Worm (Caenorhabditis elegans) whole organism, young adult: ENCODE measurements around the gene fmo-3.

Source experiments
- B0261.1 ChIP-seq: sonication (generic microtip); optimal IDR thresholded peaks from 2 replicates; lab custom pipeline; 2016; ENCODE audit warnings: mild to moderate bottlenecking, missing genetic modification characterization, moderate library complexity, missing compliant biosample characterization
- B0336.3 ChIP-seq: fragments of 200-800 bp; sonication (Bioruptor generic); IDR thresholded peaks from 2 replicates; pipeline ENCODE4 v1.3.6; 2022; ENCODE audit warnings: missing genetic modification characterization, missing compliant biosample characterization
- C06A6.2 ChIP-seq: fragments of 200-800 bp; sonication (Bioruptor generic); conservative IDR thresholded peaks from 2 replicates; pipeline ENCODE4 v1.3.6; 2022; ENCODE audit warnings: missing genetic modification characterization, missing compliant biosample characterization
- C17E4.6 ChIP-seq: fragments of 200-800 bp; sonication (Bioruptor generic); IDR thresholded peaks from 2 replicates; pipeline ENCODE4 v1.3.6; 2022; ENCODE audit warnings: missing genetic modification reagents, missing genetic modification characterization, missing compliant biosample characterization
- D2030.7 ChIP-seq: fragments of 200-800 bp; sonication (Bioruptor generic); IDR thresholded peaks from 2 replicates; pipeline ENCODE4 v1.3.6; 2022; ENCODE audit warnings: missing genetic modification reagents, missing genetic modification characterization, missing compliant biosample characterization
- F33H1.4 ChIP-seq: fragments of 200-800 bp; sonication (Bioruptor generic); IDR thresholded peaks from 2 replicates; pipeline ENCODE4 v1.3.6; 2022; ENCODE audit warnings: missing genetic modification reagents, missing genetic modification characterization, missing compliant biosample characterization
- F57C9.4 ChIP-seq: sonication (generic microtip); optimal IDR thresholded peaks from 2 replicates; lab custom pipeline; 2017; ENCODE audit warnings: mild to moderate bottlenecking, missing genetic modification characterization, missing compliant biosample characterization
- K11D2.4 ChIP-seq: fragments of 200-800 bp; sonication (Bioruptor generic); IDR thresholded peaks from 2 replicates; pipeline ENCODE4 v1.3.6; 2022; ENCODE audit warnings: missing genetic modification reagents, missing genetic modification characterization, missing compliant biosample characterization
- T07F8.4 ChIP-seq: sonication (generic microtip); optimal IDR thresholded peaks from 2 replicates; lab custom pipeline; 2016; ENCODE audit warnings: mild to moderate bottlenecking, missing genetic modification characterization, moderate library complexity, missing compliant biosample characterization
- Y53F4B.3 ChIP-seq: fragments of 200-800 bp; sonication (Bioruptor generic); IDR thresholded peaks from 2 replicates; pipeline ENCODE4 v1.3.6; 2022; ENCODE audit warnings: missing genetic modification reagents, missing genetic modification characterization, missing compliant biosample characterization
- Y53G8AR.9 ChIP-seq: fragments of 200-800 bp; sonication (Bioruptor generic); conservative IDR thresholded peaks from 2 replicates; pipeline ENCODE4 v1.3.6; 2022; ENCODE audit warnings: missing genetic modification reagents, missing genetic modification characterization, missing compliant biosample characterization
- Y67H2A.10 ChIP-seq: fragments of 200-800 bp; sonication (Bioruptor generic); conservative IDR thresholded peaks from 2 replicates; pipeline ENCODE4 v1.3.6; 2022; ENCODE audit warnings: missing genetic modification reagents, missing genetic modification characterization, missing compliant biosample characterization
- ZK185.1 ChIP-seq: sonication (generic microtip); optimal IDR thresholded peaks from 2 replicates; lab custom pipeline; 2016; ENCODE audit warnings: mild to moderate bottlenecking, missing genetic modification characterization, missing compliant biosample characterization; ENCODE audit not compliant: poor library complexity, severe bottlenecking
- atf-7 ChIP-seq: sonication (generic microtip); optimal IDR thresholded peaks from 2 replicates; lab custom pipeline; 2017; ENCODE audit warnings: mild to moderate bottlenecking, missing genetic modification characterization, missing compliant biosample characterization
- athp-1 ChIP-seq: sonication (generic microtip); optimal IDR thresholded peaks from 2 replicates; lab custom pipeline; 2017; ENCODE audit warnings: mild to moderate bottlenecking, missing genetic modification characterization, missing compliant biosample characterization
- attf-3 ChIP-seq: fragments of 200-800 bp; sonication (Bioruptor generic); conservative IDR thresholded peaks from 2 replicates; pipeline ENCODE4 v1.3.6; 2022; ENCODE audit warnings: missing genetic modification reagents, missing genetic modification characterization, missing compliant biosample characterization
- attf-5 ChIP-seq: fragments of 200-800 bp; sonication (Bioruptor generic); optimal IDR thresholded peaks from 2 replicates; lab custom pipeline; 2018; ENCODE audit warnings: mild to moderate bottlenecking, missing genetic modification characterization, missing compliant biosample characterization
- attf-6 ChIP-seq: fragments of 200-800 bp; sonication (Bioruptor generic); IDR thresholded peaks from 2 replicates; pipeline ENCODE4 v1.3.6; 2022; ENCODE audit warnings: missing genetic modification reagents, missing genetic modification characterization, missing compliant biosample characterization
- ccch-3 ChIP-seq: fragments of 200-800 bp; sonication (Bioruptor generic); optimal IDR thresholded peaks from 2 replicates; lab custom pipeline; 2018; ENCODE audit warnings: mild to moderate bottlenecking, missing genetic modification characterization, missing compliant biosample characterization
- ceh-91 ChIP-seq: fragments of 200-800 bp; sonication (Bioruptor generic); IDR thresholded peaks from 2 replicates; pipeline ENCODE4 v1.3.6; 2022; ENCODE audit warnings: missing genetic modification reagents, missing genetic modification characterization, missing compliant biosample characterization
- chd-7 ChIP-seq: sonication (generic microtip); optimal IDR thresholded peaks from 2 replicates; lab custom pipeline; 2016; ENCODE audit warnings: mild to moderate bottlenecking, missing genetic modification characterization, moderate library complexity, missing compliant biosample characterization
- hlh-12 ChIP-seq: sonication (generic microtip); optimal IDR thresholded peaks from 2 replicates; lab custom pipeline; 2016; ENCODE audit warnings: missing genetic modification characterization, missing compliant biosample characterization
- hmg-20 ChIP-seq: fragments of 200-800 bp; sonication (Bioruptor generic); IDR thresholded peaks from 2 replicates; pipeline ENCODE4 v1.3.6; 2022; ENCODE audit warnings: missing genetic modification reagents, missing genetic modification characterization, missing compliant biosample characterization
- hsf-1 ChIP-seq: fragments of 200-800 bp; sonication (Bioruptor generic); IDR thresholded peaks from 2 replicates; pipeline ENCODE4 v1.3.6; 2022; ENCODE audit warnings: missing genetic modification reagents, missing genetic modification characterization, missing compliant biosample characterization
- lin-26 ChIP-seq: fragments of 200-800 bp; sonication (Bioruptor generic); IDR thresholded peaks from 2 replicates; pipeline ENCODE4 v1.3.6; 2022; ENCODE audit warnings: missing genetic modification reagents, missing genetic modification characterization, missing compliant biosample characterization
- lin-40 ChIP-seq: sonication (generic microtip); optimal IDR thresholded peaks from 2 replicates; lab custom pipeline; 2016; ENCODE audit warnings: missing genetic modification characterization, mild to moderate bottlenecking, missing compliant biosample characterization, missing genotype, missing genetic modification reagents
- lin-54 ChIP-seq: fragments of 200-800 bp; sonication (Bioruptor generic); optimal IDR thresholded peaks from 2 replicates; lab custom pipeline; 2018; ENCODE audit warnings: mild to moderate bottlenecking, missing genetic modification characterization, missing compliant biosample characterization
- lir-1 ChIP-seq: fragments of 200-800 bp; sonication (Bioruptor generic); conservative IDR thresholded peaks from 2 replicates; pipeline ENCODE4 v1.3.6; 2022; ENCODE audit warnings: missing genetic modification reagents, missing genetic modification characterization, missing compliant biosample characterization
- lsl-1 ChIP-seq: fragments of 200-800 bp; sonication (Bioruptor generic); optimal IDR thresholded peaks from 2 replicates; lab custom pipeline; 2018; ENCODE audit warnings: mild to moderate bottlenecking, missing genetic modification characterization, moderate library complexity, missing compliant biosample characterization
- madf-6 ChIP-seq: fragments of 200-800 bp; sonication (Bioruptor generic); IDR thresholded peaks from 2 replicates; pipeline ENCODE4 v1.3.6; 2022; ENCODE audit warnings: missing genetic modification reagents, missing genetic modification characterization, missing compliant biosample characterization
- madf-8 ChIP-seq: fragments of 200-800 bp; sonication (Bioruptor generic); conservative IDR thresholded peaks from 2 replicates; pipeline ENCODE4 v1.3.6; 2022; ENCODE audit warnings: missing genetic modification reagents, missing genetic modification characterization, missing compliant biosample characterization
- mcd-1 ChIP-seq: fragments of 200-800 bp; sonication (Bioruptor generic); IDR thresholded peaks from 2 replicates; pipeline ENCODE4 v1.3.6; 2022; ENCODE audit warnings: missing genetic modification reagents, missing genetic modification characterization, missing compliant biosample characterization
- mes-4 ChIP-seq: sonication (generic microtip); optimal IDR thresholded peaks from 2 replicates; lab custom pipeline; 2016; ENCODE audit warnings: missing genotype, missing genetic modification characterization, missing compliant biosample characterization
- nhr-80 ChIP-seq: sonication (generic microtip); optimal IDR thresholded peaks from 2 replicates; lab custom pipeline; 2016; ENCODE audit warnings: missing genetic modification characterization, missing compliant biosample characterization
- snpc-1.3 ChIP-seq: sonication (generic microtip); optimal IDR thresholded peaks from 2 replicates; lab custom pipeline; 2017; ENCODE audit warnings: missing genetic modification characterization, mild to moderate bottlenecking, missing compliant biosample characterization, antibody characterized with exemption, moderate library complexity, missing genotype, missing genetic modification reagents; ENCODE audit not compliant: insufficient read depth
- somi-1 ChIP-seq: fragments of 200-800 bp; sonication (Bioruptor generic); optimal IDR thresholded peaks from 2 replicates; lab custom pipeline; 2018; ENCODE audit warnings: mild to moderate bottlenecking, missing genetic modification characterization, missing compliant biosample characterization
- sptf-2 ChIP-seq: fragments of 200-800 bp; sonication (Bioruptor generic); optimal IDR thresholded peaks from 2 replicates; lab custom pipeline; 2018; ENCODE audit warnings: mild to moderate bottlenecking, missing genetic modification characterization, missing compliant biosample characterization
- ztf-25 ChIP-seq: fragments of 200-800 bp; sonication (Bioruptor generic); IDR thresholded peaks from 2 replicates; pipeline ENCODE4 v1.3.6; 2022; ENCODE audit warnings: missing genetic modification reagents, missing genetic modification characterization, missing compliant biosample characterization
- ztf-3 ChIP-seq: fragments of 200-800 bp; sonication (Bioruptor generic); optimal IDR thresholded peaks from 2 replicates; lab custom pipeline; 2018; ENCODE audit warnings: mild to moderate bottlenecking, missing genetic modification characterization, missing compliant biosample characterization

The fmo-3 gene

ce11 chrIII:10671894-10672293, 22.6 kb upstream of the fmo-3 start:
- TF ChIP-seq lin-40 (tag; lab: Kevin White, UChicago) = no peak
- TF ChIP-seq ccch-3 (GFP tag; lab: Kevin White, UChicago) = no peak
- TF ChIP-seq F33H1.4 = no peak
- TF ChIP-seq hmg-20 = no peak
- no peak for TF ChIP-seq mes-4 (tag; lab: Kevin White, UChicago)
- no peak for TF ChIP-seq attf-5 (GFP tag; lab: Kevin White, UChicago)
- no peak for TF ChIP-seq Y67H2A.10 (GFP tag; lab: Robert Waterston, UW)
- TF ChIP-seq K11D2.4 = no peak
- no peak for TF ChIP-seq C06A6.2 (GFP tag; lab: Robert Waterston, UW)
- TF ChIP-seq ZK185.1 (tag; lab: Kevin White, UChicago) = no peak
- no peak for TF ChIP-seq lin-26 (GFP tag; lab: Robert Waterston, UW)
- TF ChIP-seq madf-6 (GFP tag; lab: Robert Waterston, UW) = no peak

ce11 chrIII:10678110-10678509, 16.4 kb upstream of the fmo-3 start:
- peak; percentile 94 for TF ChIP-seq hsf-1 (GFP tag; lab: Robert Waterston, UW)

- TF ChIP-seq lsl-1 (GFP tag; lab: Kevin White, UChicago) = no peak
- TF ChIP-seq Y53F4B.3 (GFP tag; lab: Robert Waterston, UW) = no peak
- no peak for TF ChIP-seq snpc-1.3
- no peak for TF ChIP-seq T07F8.4 (tag; lab: Kevin White, UChicago)
- TF ChIP-seq ztf-3 (GFP tag; lab: Kevin White, UChicago) = no peak
- TF ChIP-seq F57C9.4 (tag; lab: Kevin White, UChicago) = no peak
- TF ChIP-seq C17E4.6 = no peak
- no peak for TF ChIP-seq ztf-25
- no peak for TF ChIP-seq chd-7 (tag; lab: Kevin White, UChicago)
- no peak for TF ChIP-seq madf-8 (GFP tag; lab: Robert Waterston, UW)
- TF ChIP-seq atf-7 (tag; lab: Kevin White, UChicago) = no peak
- no peak for TF ChIP-seq mcd-1 (GFP tag; lab: Robert Waterston, UW)
- TF ChIP-seq D2030.7 (GFP tag; lab: Robert Waterston, UW) = no peak
- TF ChIP-seq ceh-91 (GFP tag; lab: Robert Waterston, UW) = no peak
Observed at ce11 chrIII:10678971-10679370, 15.5 kb upstream of the fmo-3 start, which contains the start of gene Y39A1A.16. Y39A1A.16 (plus strand) TSS chrIII:10679271.

- TF ChIP-seq Y67H2A.10 (GFP tag; lab: Robert Waterston, UW) = no peak
- TF ChIP-seq, all 124 proteins: peak for 0
Observed at ce11 chrIII:10689057-10689456, 5.4 kb upstream of the fmo-3 start, which contains the start of gene Y39A1A.31. Y39A1A.31 (minus strand) TSS chrIII:10689157.

DNA sequence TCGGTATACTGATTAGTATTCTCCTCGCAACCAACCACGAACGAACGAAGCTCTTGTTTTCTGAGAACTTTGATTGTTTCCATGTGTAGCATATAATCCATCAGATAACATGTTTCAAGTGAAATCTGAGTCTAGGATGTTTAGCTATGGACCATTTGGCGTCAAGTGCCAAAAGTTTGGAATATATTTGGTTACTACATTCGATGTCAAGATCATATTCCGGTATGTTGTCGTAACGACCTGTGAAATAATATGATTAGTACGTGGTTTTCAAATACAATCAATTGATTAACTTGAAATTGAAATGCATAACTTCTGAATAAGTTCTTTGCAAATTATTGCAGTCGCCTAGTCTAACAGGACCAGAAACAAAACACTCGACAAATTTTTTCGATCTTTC, 3.5 kb upstream of the fmo-3 start, which contains the start of gene Y39A1A.17:
TSS of gene Y39A1A.17 (minus strand) at position 101 of the 400 bp plus-strand sequence.
- no peak for TF ChIP-seq lin-54 (GFP tag; lab: Kevin White, UChicago)
- TF ChIP-seq lir-1 (GFP tag; lab: Robert Waterston, UW) = no peak
- no peak for TF ChIP-seq attf-3 (GFP tag; lab: Robert Waterston, UW)
- no peak for TF ChIP-seq B0336.3 (GFP tag; lab: Robert Waterston, UW)
- TF ChIP-seq hmg-20 = no peak
- no peak for TF ChIP-seq nhr-80
- no peak for TF ChIP-seq hlh-12 (tag; lab: Kevin White, UChicago)
- TF ChIP-seq athp-1 = no peak
- no peak for TF ChIP-seq Y53G8AR.9 (GFP tag; lab: Robert Waterston, UW)
- TF ChIP-seq attf-6 (GFP tag; lab: Robert Waterston, UW) = no peak
- no peak for TF ChIP-seq somi-1
- no peak for TF ChIP-seq B0261.1 (tag; lab: Kevin White, UChicago)
- TF ChIP-seq ztf-25 = no peak
- no peak for TF ChIP-seq sptf-2 (GFP tag; lab: Kevin White, UChicago)
